Worm (Caenorhabditis elegans) whole organism, midembryonic: Measurements from ENCODE around the gene F07F6.2.

Experiments used
- T22C8.4 ChIP-seq: fragments of 200-800 bp; sonication (Bioruptor generic); IDR thresholded peaks from 2 replicates; pipeline ENCODE4 v1.3.6; 2022; ENCODE audit warnings: missing genetic modification characterization, missing compliant biosample characterization
- cog-1 ChIP-seq: sonication (generic microtip); optimal IDR thresholded peaks from 2 replicates; lab custom pipeline; 2016; ENCODE audit warnings: missing genetic modification characterization, missing compliant biosample characterization
- flt-1 ChIP-seq: fragments of 200-800 bp; sonication (Bioruptor generic); IDR thresholded peaks from 2 replicates; pipeline ENCODE4 v1.3.6; 2022; ENCODE audit warnings: missing genetic modification characterization, missing compliant biosample characterization
- klf-2 ChIP-seq: fragments of 200-800 bp; sonication (Bioruptor generic); conservative IDR thresholded peaks from 2 replicates; pipeline ENCODE4 v1.3.6; 2022; ENCODE audit warnings: missing genetic modification reagents, missing genetic modification characterization, missing compliant biosample characterization
- med-1 ChIP-seq: sonication (generic microtip); optimal IDR thresholded peaks from 2 replicates; lab custom pipeline; 2017; ENCODE audit warnings: missing genetic modification characterization, mild to moderate bottlenecking, missing compliant biosample characterization, antibody characterized with exemption, missing genetic modification reagents; ENCODE audit not compliant: insufficient read depth
- tab-1 ChIP-seq: fragments of 200-800 bp; sonication (Bioruptor generic); IDR thresholded peaks from 2 replicates; pipeline ENCODE4 v1.3.6; 2022; ENCODE audit warnings: missing genetic modification characterization, missing compliant biosample characterization
- ztf-23 ChIP-seq: fragments of 200-800 bp; sonication (Bioruptor generic); IDR thresholded peaks from 2 replicates; pipeline ENCODE4 v1.3.6; 2022; ENCODE audit warnings: missing genetic modification reagents, missing genetic modification characterization, missing compliant biosample characterization

- TF ChIP-seq med-1 (GFP tag; lab: Kevin White, UChicago) (no peak), flt-1 (GFP tag; lab: Robert Waterston, UW) (no peak), klf-2 (GFP tag; lab: Robert Waterston, UW) (no peak), T22C8.4 (GFP tag; lab: Robert Waterston, UW) (no peak), ztf-23 (GFP tag; lab: Robert Waterston, UW) (no peak), cog-1 (no peak), tab-1 (GFP tag; lab: Robert Waterston, UW) (no peak)
Measured at ce11 chrII:5395594-5395993, 34.4 kb upstream of the F07F6.2 start, which contains the start of gene pink-1.
